Worm (Caenorhabditis elegans) whole organism, L4 larva: ENCODE results near the gene ZK632.10.

Experiments
- T20F7.1 ChIP-seq: fragments of 200-800 bp; sonication (Bioruptor generic); optimal IDR thresholded peaks from 2 replicates; lab custom pipeline; 2018; ENCODE audit warnings: mild to moderate bottlenecking, missing genetic modification characterization, missing compliant biosample characterization
- ama-1 ChIP-seq: fragments of 150-350 bp; optimal IDR thresholded peaks from 2 replicates; lab custom pipeline; 2014; ENCODE audit warnings: inconsistent platforms, mixed read lengths
- fos-1 ChIP-seq: fragments of 150-350 bp; optimal IDR thresholded peaks from 2 replicates; lab custom pipeline; 2014; ENCODE audit warnings: missing biosample characterization, missing genetic modification characterization
- mdl-1 ChIP-seq, 2 experiments: fragments of 150-350 bp in 1 of 2; sonication (generic microtip) in 1 of 2; optimal IDR thresholded peaks; 2 replicates each; lab custom pipeline; 2014 to 2017; ENCODE audit warnings: missing biosample characterization in 2 of 2, missing genetic modification characterization in 2 of 2
- nhr-28 ChIP-seq: fragments of 150-350 bp; optimal IDR thresholded peaks from 2 replicates; lab custom pipeline; 2014; ENCODE audit warnings: missing biosample characterization, missing genetic modification characterization
- nhr-76 ChIP-seq: fragments of 150-350 bp; optimal IDR thresholded peaks from 2 replicates; lab custom pipeline; 2014; ENCODE audit warnings: missing biosample characterization, missing genetic modification characterization
- snpc-4 ChIP-seq: fragments of 150-350 bp; optimal IDR thresholded peaks from 2 replicates; lab custom pipeline; 2014; ENCODE audit warnings: missing biosample characterization, missing genetic modification characterization
- spr-1 ChIP-seq: sonication (generic microtip); optimal IDR thresholded peaks from 2 replicates; lab custom pipeline; 2016; ENCODE audit warnings: mild to moderate bottlenecking, missing genetic modification characterization, missing compliant biosample characterization
- tag-97 ChIP-seq: fragments of 200-800 bp; sonication (Bioruptor generic); IDR thresholded peaks from 2 replicates; pipeline ENCODE4 v1.3.6; 2022; ENCODE audit warnings: missing genetic modification characterization, missing compliant biosample characterization
- ztf-11 ChIP-seq: fragments of 150-350 bp; optimal IDR thresholded peaks from 2 replicates; lab custom pipeline; 2014; ENCODE audit warnings: missing biosample characterization, missing genetic modification characterization

ce11 chrIII:9858061-9858460 is 30.5 kb upstream of the ZK632.10 start:
- TF ChIP-seq T20F7.1 (GFP tag; lab: Kevin White, UChicago): no peak
- TF ChIP-seq spr-1 (tag; lab: Kevin White, UChicago): no peak
- TF ChIP-seq mdl-1 (tag; optimal IDR thresholded peaks at IDR 0.05; lab: Kevin White, UChicago): no peak
- no peak for TF ChIP-seq snpc-4 (tag; lab: Kevin White, UChicago)
- no peak for TF ChIP-seq ama-1 (lab: Kevin White, UChicago)
- no peak for TF ChIP-seq nhr-76 (tag; lab: Kevin White, UChicago)
- no peak for TF ChIP-seq nhr-28 (tag; lab: Kevin White, UChicago)
- TF ChIP-seq ztf-11 (tag; lab: Kevin White, UChicago): no peak
- TF ChIP-seq fos-1 (tag; lab: Kevin White, UChicago): no peak
- TF ChIP-seq tag-97 (GFP tag; lab: Robert Waterston, UW): no peak
